Fruit fly (Drosophila melanogaster) whole organism, embryonic: ENCODE measurements around the gene CG7953.
A peak's percentile ranks its signal among the peaks of the same experiment; 100 is the strongest.

Experiments
- BtbVII ChIP-seq: fragments of 200-800 bp; sonication (Bioruptor generic); optimal IDR thresholded peaks from 3 replicates; lab custom pipeline; 2017; ENCODE audit warnings: missing biosample characterization, mild to moderate bottlenecking, missing genetic modification characterization
- CG10543 ChIP-seq: fragments of 200-800 bp; sonication (Bioruptor generic); optimal IDR thresholded peaks from 3 replicates; lab custom pipeline; 2017; ENCODE audit warnings: missing biosample characterization, mild to moderate bottlenecking, missing genetic modification characterization, moderate library complexity
- CG11085 ChIP-seq: fragments of 200-800 bp; sonication (Bioruptor generic); IDR thresholded peaks from 2 replicates; pipeline ENCODE4 v1.3.6; 2022; ENCODE audit warnings: missing biosample characterization, missing genetic modification characterization
- CG11398 ChIP-seq: fragments of 200-800 bp; sonication (Bioruptor generic); optimal IDR thresholded peaks from 2 replicates; lab custom pipeline; 2016; ENCODE audit warnings: missing biosample characterization, missing genetic modification characterization
- CG11696 ChIP-seq: fragments of 200-800 bp; sonication (Bioruptor generic); IDR thresholded peaks from 2 replicates; pipeline ENCODE4 v1.3.6; 2022; ENCODE audit warnings: missing biosample characterization, missing genetic modification characterization
- CG11723 ChIP-seq: fragments of 200-800 bp; sonication (Bioruptor generic); optimal IDR thresholded peaks from 2 replicates; lab custom pipeline; 2017; ENCODE audit warnings: missing biosample characterization, mild to moderate bottlenecking, missing genetic modification characterization
- CG12659 ChIP-seq: fragments of 200-800 bp; sonication (Bioruptor generic); optimal IDR thresholded peaks from 3 replicates; lab custom pipeline; 2017; ENCODE audit warnings: mild to moderate bottlenecking, missing biosample characterization, missing genetic modification reagents, missing genetic modification characterization
- CG13287 ChIP-seq: fragments of 200-800 bp; sonication (Bioruptor generic); IDR thresholded peaks from 2 replicates; pipeline ENCODE4 v1.3.6; 2022; ENCODE audit warnings: missing biosample characterization, missing genetic modification characterization; ENCODE audit not compliant: partially characterized antibody
- CG13775 ChIP-seq: fragments of 200-800 bp; sonication (Bioruptor generic); optimal IDR thresholded peaks from 3 replicates; lab custom pipeline; 2017; ENCODE audit warnings: missing biosample characterization, mild to moderate bottlenecking, missing genetic modification characterization
- CG15696 ChIP-seq: fragments of 200-800 bp; sonication (Bioruptor generic); optimal IDR thresholded peaks from 2 replicates; lab custom pipeline; 2019; ENCODE audit warnings: missing biosample characterization, mild to moderate bottlenecking, missing genetic modification characterization, moderate library complexity
- CG1647 ChIP-seq: fragments of 200-800 bp; sonication (Bioruptor generic); optimal IDR thresholded peaks from 3 replicates; lab custom pipeline; 2016; ENCODE audit warnings: missing biosample characterization, missing genetic modification characterization
- CG16863 ChIP-seq: fragments of 200-800 bp; sonication (Bioruptor generic); optimal IDR thresholded peaks from 3 replicates; lab custom pipeline; 2016; ENCODE audit warnings: missing biosample characterization, missing genetic modification characterization
- CG2116 ChIP-seq: fragments of 200-800 bp; sonication (Bioruptor generic); optimal IDR thresholded peaks from 3 replicates; lab custom pipeline; 2018; ENCODE audit warnings: missing biosample characterization, mild to moderate bottlenecking, missing genetic modification characterization
- CG2712 ChIP-seq: fragments of 200-800 bp; optimal IDR thresholded peaks from 3 replicates; lab custom pipeline; 2019; ENCODE audit warnings: missing biosample characterization, mild to moderate bottlenecking, missing genetic modification characterization, moderate library complexity
- CG32532 ChIP-seq: fragments of 200-800 bp; sonication (Bioruptor generic); IDR thresholded peaks from 2 replicates; pipeline ENCODE4 v1.3.6; 2022; ENCODE audit warnings: missing biosample characterization, missing genetic modification characterization
- CG34376 ChIP-seq: fragments of 200-800 bp; sonication (Bioruptor generic); optimal IDR thresholded peaks from 2 replicates; lab custom pipeline; 2018; ENCODE audit warnings: missing biosample characterization, mild to moderate bottlenecking, missing genetic modification characterization
- CG6654 ChIP-seq: fragments of 200-800 bp; sonication (Bioruptor generic); optimal IDR thresholded peaks from 2 replicates; lab custom pipeline; 2017; ENCODE audit warnings: missing biosample characterization, mild to moderate bottlenecking, missing genetic modification characterization
- CG6765 ChIP-seq: fragments of 200-800 bp; sonication (Bioruptor generic); optimal IDR thresholded peaks from 3 replicates; lab custom pipeline; 2017; ENCODE audit warnings: missing biosample characterization, mild to moderate bottlenecking, missing genetic modification characterization
- CG7745 ChIP-seq: fragments of 200-800 bp; sonication (Bioruptor generic); optimal IDR thresholded peaks from 2 replicates; lab custom pipeline; 2018; ENCODE audit warnings: missing biosample characterization, mild to moderate bottlenecking, missing genetic modification characterization, moderate library complexity
- CG7987 ChIP-seq: fragments of 200-800 bp; sonication (Bioruptor generic); optimal IDR thresholded peaks from 2 replicates; lab custom pipeline; 2018; ENCODE audit warnings: missing biosample characterization, mild to moderate bottlenecking, missing genetic modification characterization, moderate library complexity
- CG8478 ChIP-seq: fragments of >200 bp; optimal IDR thresholded peaks from 2 replicates; lab custom pipeline; 2018
- CG9437 ChIP-seq: fragments of 200-800 bp; sonication (Bioruptor generic); optimal IDR thresholded peaks from 2 replicates; lab custom pipeline; 2018; ENCODE audit warnings: missing biosample characterization, mild to moderate bottlenecking, missing genetic modification characterization
- CG9817 ChIP-seq: fragments of 200-800 bp; sonication (Bioruptor generic); optimal IDR thresholded peaks from 2 replicates; lab custom pipeline; 2018; ENCODE audit warnings: missing biosample characterization, mild to moderate bottlenecking, missing genetic modification characterization, moderate library complexity
- Doc2 ChIP-seq: fragments of 200-800 bp; sonication (Bioruptor generic); IDR thresholded peaks from 2 replicates; pipeline ENCODE4 v1.3.6; 2022; ENCODE audit warnings: missing biosample characterization, missing genetic modification characterization
- Dp ChIP-seq: fragments of 200-800 bp; sonication (Bioruptor generic); optimal IDR thresholded peaks from 2 replicates; lab custom pipeline; 2018; ENCODE audit warnings: missing biosample characterization, mild to moderate bottlenecking, missing genetic modification characterization, moderate library complexity
- Fer2 ChIP-seq: fragments of 200-800 bp; sonication (Bioruptor generic); optimal IDR thresholded peaks from 2 replicates; lab custom pipeline; 2018; ENCODE audit warnings: missing biosample characterization, mild to moderate bottlenecking, missing genetic modification characterization, moderate library complexity
- Fer3 ChIP-seq: fragments of 200-800 bp; sonication (Bioruptor generic); optimal IDR thresholded peaks from 2 replicates; lab custom pipeline; 2018; ENCODE audit warnings: missing biosample characterization, mild to moderate bottlenecking, missing genetic modification characterization, moderate library complexity
- HmgD ChIP-seq: fragments of 200-800 bp; sonication (Bioruptor generic); optimal IDR thresholded peaks from 3 replicates; lab custom pipeline; 2016; ENCODE audit warnings: missing biosample characterization, missing genetic modification characterization
- Hmr ChIP-seq: fragments of 200-800 bp; sonication (Bioruptor generic); optimal IDR thresholded peaks from 3 replicates; lab custom pipeline; 2017; ENCODE audit warnings: mild to moderate bottlenecking, missing biosample characterization, missing genetic modification reagents, missing genetic modification characterization
- Myb ChIP-seq: fragments of 200-800 bp; sonication (Bioruptor generic); optimal IDR thresholded peaks from 2 replicates; lab custom pipeline; 2016; ENCODE audit warnings: missing biosample characterization, missing genetic modification characterization
- NC2β ChIP-seq: fragments of 200-800 bp; sonication (Bioruptor generic); optimal IDR thresholded peaks from 2 replicates; lab custom pipeline; 2016; ENCODE audit warnings: missing biosample characterization, missing genetic modification characterization
- Rx ChIP-seq: fragments of 200-800 bp; sonication (Bioruptor generic); IDR thresholded peaks from 2 replicates; pipeline ENCODE4 v1.3.6; 2022; ENCODE audit warnings: missing biosample characterization, missing genetic modification characterization
- crol ChIP-seq: fragments of 200-800 bp; sonication (Bioruptor generic); IDR thresholded peaks from 2 replicates; pipeline ENCODE4 v1.3.6; 2022; ENCODE audit warnings: missing biosample characterization, missing genetic modification characterization
- cwo ChIP-seq: fragments of 200-800 bp; sonication (Bioruptor generic); optimal IDR thresholded peaks from 3 replicates; lab custom pipeline; 2017; ENCODE audit warnings: missing biosample characterization, missing genetic modification characterization, mild to moderate bottlenecking, moderate library complexity, missing genetic modification reagents
- emc ChIP-seq: fragments of 200-800 bp; sonication (Bioruptor generic); optimal IDR thresholded peaks from 2 replicates; lab custom pipeline; 2016; ENCODE audit warnings: missing biosample characterization, missing genetic modification characterization
- eyg ChIP-seq: fragments of 200-800 bp; sonication (Bioruptor generic); optimal IDR thresholded peaks from 3 replicates; lab custom pipeline; 2016; ENCODE audit warnings: missing biosample characterization, missing genetic modification characterization
- h ChIP-seq: fragments of >200 bp; optimal IDR thresholded peaks from 2 replicates; lab custom pipeline; 2017
- her ChIP-seq: fragments of 200-800 bp; sonication (Bioruptor generic); optimal IDR thresholded peaks from 2 replicates; lab custom pipeline; 2016; ENCODE audit warnings: missing biosample characterization, missing genetic modification characterization
- lilli ChIP-seq: fragments of 200-800 bp; sonication (Bioruptor generic); optimal IDR thresholded peaks from 3 replicates; lab custom pipeline; 2016; ENCODE audit warnings: missing biosample characterization, missing genetic modification characterization
- nmo ChIP-seq: fragments of 200-800 bp; sonication (Bioruptor generic); optimal IDR thresholded peaks from 2 replicates; lab custom pipeline; 2018; ENCODE audit warnings: missing biosample characterization, mild to moderate bottlenecking, missing genetic modification characterization, moderate library complexity
- oc ChIP-seq: fragments of 200-800 bp; sonication (Bioruptor generic); optimal IDR thresholded peaks from 2 replicates; lab custom pipeline; 2018; ENCODE audit warnings: missing biosample characterization, mild to moderate bottlenecking, missing genetic modification characterization, moderate library complexity
- pan ChIP-seq, 4 experiments: fragments of >200 bp in 3 of 4; fragments of 200-800 bp in 1 of 4; sonication (Bioruptor generic) in 1 of 4; optimal IDR thresholded peaks in 3 of 4; IDR thresholded peaks in 1 of 4; 2 replicates each; pipeline versions ENCODE4 v1.3.6 to Lab custom; 2017 to 2022; ENCODE audit warnings: missing biosample characterization in 2 of 4, missing genetic modification characterization in 2 of 4, mixed read lengths in 1 of 4
- psq ChIP-seq: fragments of 200-800 bp; sonication (Bioruptor generic); optimal IDR thresholded peaks from 2 replicates; lab custom pipeline; 2017; ENCODE audit warnings: missing biosample characterization, missing genetic modification characterization
- sc ChIP-seq, 3 experiments: fragments of >200 bp in 2 of 3; fragments of 200-800 bp in 1 of 3; sonication (Bioruptor generic) in 1 of 3; optimal IDR thresholded peaks; 2 replicates in 2 of 3; 3 replicates in 1 of 3; lab custom pipeline; 2017; ENCODE audit warnings: mild to moderate bottlenecking in 1 of 3, missing biosample characterization in 1 of 3, missing genetic modification characterization in 1 of 3, missing genetic modification reagents in 1 of 3
- scrt ChIP-seq: fragments of 200-800 bp; sonication (Bioruptor generic); optimal IDR thresholded peaks from 2 replicates; lab custom pipeline; 2018; ENCODE audit warnings: missing biosample characterization, mild to moderate bottlenecking, missing genetic modification characterization, moderate library complexity
- sna ChIP-seq: fragments of 200-800 bp; sonication (Bioruptor generic); IDR thresholded peaks from 2 replicates; pipeline ENCODE4 v1.3.6; 2022; ENCODE audit warnings: missing biosample characterization, missing genetic modification characterization; ENCODE audit not compliant: partially characterized antibody
- sob ChIP-seq: fragments of 200-800 bp; sonication (Bioruptor generic); IDR thresholded peaks from 2 replicates; pipeline ENCODE4 v1.3.6; 2022; ENCODE audit warnings: missing biosample characterization, missing genetic modification characterization
- tin ChIP-seq: fragments of 200-800 bp; sonication (Bioruptor generic); optimal IDR thresholded peaks from 3 replicates; lab custom pipeline; 2016; ENCODE audit warnings: missing biosample characterization, missing genetic modification characterization
- tx ChIP-seq: fragments of 200-800 bp; sonication (Bioruptor generic); optimal IDR thresholded peaks from 2 replicates; lab custom pipeline; 2016; ENCODE audit warnings: missing biosample characterization, missing genetic modification characterization
- usp ChIP-seq: fragments of >200 bp; optimal IDR thresholded peaks from 2 replicates; lab custom pipeline; 2017; ENCODE audit warnings: missing biosample characterization, missing genetic modification characterization
- zf30C ChIP-seq: fragments of 200-800 bp; sonication (Bioruptor generic); optimal IDR thresholded peaks from 3 replicates; lab custom pipeline; 2018; ENCODE audit warnings: missing biosample characterization, mild to moderate bottlenecking, missing genetic modification characterization

Gene CG7953

DNA sequence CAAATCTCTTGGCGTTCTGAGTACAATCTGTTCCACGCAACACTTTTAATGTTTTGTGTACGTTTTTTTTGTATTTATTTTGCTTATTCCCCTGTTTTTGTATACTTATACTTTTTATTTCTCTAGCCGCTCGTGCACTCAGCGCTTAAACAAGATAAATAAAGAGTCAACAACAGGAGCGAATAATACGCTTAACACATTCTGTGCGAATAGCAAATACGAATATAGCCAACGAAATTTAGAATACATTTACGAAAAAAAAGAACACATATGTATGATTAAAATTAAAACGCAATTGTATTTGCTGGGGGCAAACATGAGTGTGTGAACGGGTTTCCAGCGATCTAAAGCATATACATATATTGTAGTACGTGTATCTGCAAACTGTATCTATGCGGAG lies 34.2 kb downstream of the CG7953 start:
- no peak for TF ChIP-seq CG34376 (GFP tag; lab: Kevin White, UChicago)
- TF ChIP-seq oc = no peak
- no peak for TF ChIP-seq crol
- no peak for TF ChIP-seq h
- peak; percentile 59 for TF ChIP-seq her (GFP tag; lab: Kevin White, UChicago)
- no peak for TF ChIP-seq CG2712 (tag; lab: Kevin White, UChicago)
- TF ChIP-seq CG32532 (GFP tag; lab: Robert Waterston, UW) = no peak
- TF ChIP-seq lilli = peak; percentile 22
- no peak for TF ChIP-seq CG11085 (GFP tag; lab: Robert Waterston, UW)
- no peak for TF ChIP-seq CG8478 (lab: Kevin White, UChicago)
- TF ChIP-seq CG11398 (GFP tag; lab: Kevin White, UChicago) = no peak
- TF ChIP-seq tx (GFP tag; lab: Kevin White, UChicago) = no peak
- TF ChIP-seq sna (GFP tag; lab: Robert Waterston, UW) = no peak
- no peak for TF ChIP-seq CG7745 (tag; lab: Kevin White, UChicago)
- no peak for TF ChIP-seq CG6654 (GFP tag; lab: Kevin White, UChicago)
- TF ChIP-seq CG9437 (GFP tag; lab: Kevin White, UChicago) = no peak
- TF ChIP-seq zf30C (GFP tag; lab: Kevin White, UChicago) = no peak
- TF ChIP-seq scrt (GFP tag; lab: Kevin White, UChicago) = peak; percentile 7
- TF ChIP-seq nmo (GFP tag; lab: Kevin White, UChicago) = no peak
- peak; percentile 25 for TF ChIP-seq eyg
- TF ChIP-seq Rx (GFP tag; lab: Robert Waterston, UW) = no peak
- no peak for TF ChIP-seq CG11696 (GFP tag; lab: Robert Waterston, UW)
- TF ChIP-seq pan (optimal IDR thresholded peaks at IDR 0.05; lab: Kevin White, UChicago) = no peak
- TF ChIP-seq pan (GFP tag; optimal IDR thresholded peaks at IDR 0.05 in 1 of 2, IDR thresholded peaks at IDR 0.05 in 1 of 2) = no peak
- TF ChIP-seq CG16863 (GFP tag; lab: Kevin White, UChicago) = no peak
- TF ChIP-seq tin (GFP tag; lab: Kevin White, UChicago) = no peak
- no peak for TF ChIP-seq usp
- no peak for TF ChIP-seq CG13287 (GFP tag; lab: Robert Waterston, UW)
- no peak for TF ChIP-seq CG1647 (GFP tag; lab: Kevin White, UChicago)
- no peak for TF ChIP-seq NC2β (GFP tag; lab: Kevin White, UChicago)
- peak; percentile 21 for TF ChIP-seq CG12659 (GFP tag; lab: Kevin White, UChicago)
- peak; percentile 68 for TF ChIP-seq CG10543 (GFP tag; lab: Kevin White, UChicago)
- TF ChIP-seq CG13775 (GFP tag; lab: Kevin White, UChicago) = no peak
- TF ChIP-seq Fer2 (tag; lab: Kevin White, UChicago) = no peak
- no peak for TF ChIP-seq Doc2 (GFP tag; lab: Robert Waterston, UW)
- no peak for TF ChIP-seq CG15696
- peak; percentile 51 for TF ChIP-seq Fer3 (tag; lab: Kevin White, UChicago)
- TF ChIP-seq sc (optimal IDR thresholded peaks at IDR 0.05; lab: Kevin White, UChicago) = no peak
- TF ChIP-seq sc (GFP tag; optimal IDR thresholded peaks at IDR 0.05; lab: Kevin White, UChicago) = no peak
- TF ChIP-seq HmgD = no peak
- peak; percentile 10 for TF ChIP-seq CG6765
- no peak for TF ChIP-seq psq (GFP tag; lab: Kevin White, UChicago)
- peak; percentile 6 for TF ChIP-seq CG9817 (tag; lab: Kevin White, UChicago)
- no peak for TF ChIP-seq CG2116 (GFP tag; lab: Kevin White, UChicago)
- no peak for TF ChIP-seq CG11723 (GFP tag; lab: Kevin White, UChicago)
- peak; percentile 81 for TF ChIP-seq Hmr (GFP tag; lab: Kevin White, UChicago)
- TF ChIP-seq cwo = peak; percentile 16
- TF ChIP-seq Dp = no peak
- no peak for TF ChIP-seq emc (GFP tag; lab: Kevin White, UChicago)
- peak; percentile 54; the same call in 1 of the 2 replicates for TF ChIP-seq sob (GFP tag; lab: Robert Waterston, UW)
- TF ChIP-seq CG7987 (GFP tag; lab: Kevin White, UChicago) = peak; percentile 19
- TF ChIP-seq Myb = no peak
- peak; percentile 48 for TF ChIP-seq BtbVII (GFP tag; lab: Kevin White, UChicago)
